Worm (Caenorhabditis elegans): ENCODE data around the gene Y66D12A.30.

DNA sequence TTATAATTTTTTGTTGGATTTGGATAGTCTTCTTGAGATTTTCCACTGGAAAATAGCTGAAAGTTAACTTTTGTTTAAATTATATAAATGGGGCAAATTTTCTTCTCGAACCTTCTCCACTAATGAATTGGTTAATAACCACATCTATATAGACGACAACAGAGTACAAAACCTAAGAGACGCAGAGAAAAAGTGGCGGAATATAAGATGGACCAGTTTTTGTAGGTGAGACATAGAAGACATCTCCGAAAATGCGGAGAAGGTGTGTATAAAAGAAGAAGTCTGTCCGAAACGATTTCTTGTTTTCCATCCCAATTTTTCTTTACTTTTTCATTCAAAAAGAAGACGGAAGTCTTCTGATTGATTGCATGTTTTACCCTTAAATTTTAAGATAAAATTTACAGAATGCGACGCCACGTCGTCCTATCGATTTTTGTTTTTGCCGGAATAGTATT, 15.2 kb downstream of the Y66D12A.30 start, which contains the start of gene gly-8:
- no peak for TF ChIP-seq flt-1 (GFP tag; IDR thresholded peaks at IDR 0.05)
- TF ChIP-seq ref-1 (GFP tag; conservative IDR thresholded peaks at IDR 0.05): no peak
- TF ChIP-seq cog-1 (tag; optimal IDR thresholded peaks at IDR 0.05): no peak
- no peak for TF ChIP-seq T22C8.4 (GFP tag; IDR thresholded peaks at IDR 0.05)
- TF ChIP-seq med-1 (GFP tag; optimal IDR thresholded peaks at IDR 0.05; ENCODE audit: insufficient read depth): no peak
- no peak for TF ChIP-seq tab-1 (GFP tag; IDR thresholded peaks at IDR 0.05)
- TF ChIP-seq ztf-23 (GFP tag; IDR thresholded peaks at IDR 0.05): no peak
- TF ChIP-seq klf-2 (GFP tag; conservative IDR thresholded peaks at IDR 0.05): no peak
- TF ChIP-seq ztf-29 (GFP tag; IDR thresholded peaks at IDR 0.05): no peak
